Worm (Caenorhabditis elegans) whole organism, mixed stage, embryonic: ENCODE measurements around the gene srz-15.

Experiments
- bed-3 ChIP-seq: fragments of 200-800 bp; sonication (Bioruptor generic); optimal IDR thresholded peaks from 3 replicates; lab custom pipeline; 2018; ENCODE audit warnings: mild to moderate bottlenecking, missing genetic modification characterization, moderate library complexity, missing compliant biosample characterization
- ceh-39 ChIP-seq: fragments of 150-350 bp; optimal IDR thresholded peaks from 2 replicates; lab custom pipeline; 2014; ENCODE audit warnings: missing biosample characterization, missing genetic modification characterization
- drap-1 ChIP-seq: fragments of 200-800 bp; sonication (Bioruptor generic); optimal IDR thresholded peaks from 3 replicates; lab custom pipeline; 2018; ENCODE audit warnings: mild to moderate bottlenecking, missing genetic modification characterization, missing compliant biosample characterization
- mep-1 ChIP-seq: fragments of 150-350 bp; optimal IDR thresholded peaks from 2 replicates; lab custom pipeline; 2017; ENCODE audit warnings: missing biosample characterization, missing genetic modification reagents, missing genetic modification characterization, inconsistent platforms
- pha-4 ChIP-seq: fragments of 150-350 bp; optimal IDR thresholded peaks from 2 replicates; lab custom pipeline; 2018; ENCODE audit warnings: missing biosample characterization, missing genetic modification reagents, missing genetic modification characterization
- ztf-11 ChIP-seq: fragments of 150-350 bp; optimal IDR thresholded peaks from 2 replicates; lab custom pipeline; 2014; ENCODE audit warnings: missing biosample characterization, missing genetic modification characterization

DNA sequence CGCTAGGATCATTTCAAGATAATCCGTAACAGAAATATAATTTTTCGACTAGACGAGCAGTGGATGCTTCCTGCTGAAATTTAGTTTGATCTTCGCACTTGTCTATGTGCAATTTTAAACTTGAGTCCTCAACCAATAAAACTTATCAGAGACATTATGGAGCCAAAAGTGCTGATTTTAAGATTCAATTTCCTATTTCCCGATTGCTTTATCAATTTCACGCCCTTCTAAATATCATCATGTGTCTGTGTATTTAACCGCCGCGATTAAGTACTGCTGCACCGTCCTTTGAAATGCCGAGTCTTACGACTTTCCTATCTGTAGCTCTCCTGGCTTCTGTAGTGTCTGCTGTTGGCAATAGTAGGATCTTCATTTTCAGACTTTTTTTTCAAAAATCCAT lies 5.4 kb downstream of the srz-15 start, which contains the start of gene C32H11.4:
- TF ChIP-seq mep-1 (tag; lab: Kevin White, UChicago) (no peak), ceh-39 (no peak), ztf-11 (tag; lab: Kevin White, UChicago) (no peak), bed-3 (no peak), pha-4 (no peak), drap-1 (GFP tag; lab: Kevin White, UChicago) (no peak)
